Worm (Caenorhabditis elegans) whole organism, early embryonic: ENCODE results near the gene srt-37.
"Not testable (repeated sequence)": the region's sequence is repeated elsewhere in the genome, so short reads cannot be mapped to it uniquely, and the experiment has no call there.

Experiments
- B0310.2 ChIP-seq: sonication (generic microtip); optimal IDR thresholded peaks from 2 replicates; lab custom pipeline; 2016; ENCODE audit warnings: mild to moderate bottlenecking, missing genetic modification characterization, missing compliant biosample characterization
- F13C5.2 ChIP-seq: sonication (generic microtip); optimal IDR thresholded peaks from 2 replicates; lab custom pipeline; 2017; ENCODE audit warnings: mild to moderate bottlenecking, missing genetic modification characterization, inconsistent platforms, missing compliant biosample characterization
- aly-1 ChIP-seq: sonication (generic microtip); optimal IDR thresholded peaks from 2 replicates; lab custom pipeline; 2016; ENCODE audit warnings: missing genetic modification characterization, missing compliant biosample characterization
- ama-1 ChIP-seq: fragments of 150-350 bp; optimal IDR thresholded peaks from 2 replicates; lab custom pipeline; 2014
- ceh-13 ChIP-seq: fragments of 200-800 bp; sonication (Bioruptor generic); optimal IDR thresholded peaks from 2 replicates; lab custom pipeline; 2018; ENCODE audit warnings: mild to moderate bottlenecking, missing genetic modification characterization, missing compliant biosample characterization
- ceh-36 ChIP-seq: sonication (generic microtip); optimal IDR thresholded peaks from 2 replicates; lab custom pipeline; 2016; ENCODE audit warnings: missing genetic modification characterization, inconsistent platforms, missing compliant biosample characterization
- ets-7 ChIP-seq: sonication (generic microtip); optimal IDR thresholded peaks from 2 replicates; lab custom pipeline; 2016; ENCODE audit warnings: missing genotype, missing genetic modification characterization, missing compliant biosample characterization
- flt-1 ChIP-seq: fragments of 200-800 bp; sonication (Bioruptor generic); IDR thresholded peaks from 2 replicates; pipeline ENCODE4 v1.3.6; 2022; ENCODE audit warnings: missing genetic modification characterization, missing compliant biosample characterization
- hmbx-1 ChIP-seq: sonication (generic microtip); optimal IDR thresholded peaks from 2 replicates; lab custom pipeline; 2016; ENCODE audit warnings: mild to moderate bottlenecking, missing genetic modification characterization, missing compliant biosample characterization
- hmg-4 ChIP-seq: fragments of 200-800 bp; sonication (Bioruptor generic); optimal IDR thresholded peaks from 2 replicates; lab custom pipeline; 2018; ENCODE audit warnings: mild to moderate bottlenecking, missing genetic modification characterization, missing compliant biosample characterization
- hnd-1 ChIP-seq: sonication (generic microtip); optimal IDR thresholded peaks from 2 replicates; lab custom pipeline; 2016; ENCODE audit warnings: missing genetic modification characterization, missing compliant biosample characterization
- pes-1 ChIP-seq: fragments of 200-800 bp; sonication (Bioruptor generic); IDR thresholded peaks from 2 replicates; pipeline ENCODE4 v1.3.6; 2022; ENCODE audit warnings: missing genetic modification reagents, missing genetic modification characterization, missing compliant biosample characterization
- scrt-1 ChIP-seq: fragments of 200-800 bp; sonication (Bioruptor generic); IDR thresholded peaks from 2 replicates; pipeline ENCODE4 v1.3.6; 2022; ENCODE audit warnings: missing genetic modification characterization, missing compliant biosample characterization
- sea-1 ChIP-seq: fragments of 200-800 bp; sonication (Bioruptor generic); conservative IDR thresholded peaks from 2 replicates; pipeline ENCODE4 v1.3.6; 2022; ENCODE audit warnings: missing genetic modification characterization, missing compliant biosample characterization
- tbx-11 ChIP-seq: fragments of 200-800 bp; sonication (Bioruptor generic); IDR thresholded peaks from 2 replicates; pipeline ENCODE4 v1.3.6; 2022; ENCODE audit warnings: missing genetic modification characterization, missing compliant biosample characterization
- tbx-37 ChIP-seq: fragments of 200-800 bp; sonication (Bioruptor generic); conservative IDR thresholded peaks from 2 replicates; pipeline ENCODE4 v1.3.6; 2022; ENCODE audit warnings: missing genetic modification reagents, missing genetic modification characterization, missing compliant biosample characterization
- tra-4 ChIP-seq: sonication (generic microtip); optimal IDR thresholded peaks from 2 replicates; lab custom pipeline; 2017; ENCODE audit warnings: missing genetic modification characterization, missing compliant biosample characterization

The srt-37 gene

ce11 chrV:4284737-4285136 is 3.1 kb upstream of the srt-37 start, which contains the start of gene srt-19:
TSS of gene srt-19 (plus strand) at chrV:4285037.
- TF ChIP-seq ama-1; tra-4 (tag; lab: Kevin White, UChicago); scrt-1: not testable (repeated sequence)

ce11 chrV:4278735-4279134 is 2.9 kb downstream of the srt-37 start, which contains the start of gene srt-20:
TSS of gene srt-20 (minus strand) at chrV:4278835.
- not testable (repeated sequence) for TF ChIP-seq ets-7 (tag; lab: Kevin White, UChicago); ama-1; ceh-13 (GFP tag; lab: Kevin White, UChicago)

- TF ChIP-seq tra-4 (tag; lab: Kevin White, UChicago), result no peak
- TF ChIP-seq ama-1, result no peak
- no peak for TF ChIP-seq hmg-4 (GFP tag; lab: Kevin White, UChicago)
- no peak for TF ChIP-seq B0310.2
- no peak for TF ChIP-seq ceh-13 (GFP tag; lab: Kevin White, UChicago)
- no peak for TF ChIP-seq tbx-37 (GFP tag; lab: Robert Waterston, UW)
- no peak for TF ChIP-seq ceh-36
- no peak for TF ChIP-seq flt-1
- no peak for TF ChIP-seq hnd-1 (tag; lab: Kevin White, UChicago)
- no peak for TF ChIP-seq F13C5.2
- no peak for TF ChIP-seq hmbx-1 (tag; lab: Kevin White, UChicago)
- no peak for TF ChIP-seq aly-1
- TF ChIP-seq tbx-11 (GFP tag; lab: Robert Waterston, UW), result no peak
- TF ChIP-seq scrt-1, result no peak
- TF ChIP-seq sea-1 (GFP tag; lab: Robert Waterston, UW), result no peak
- TF ChIP-seq pes-1 (GFP tag; lab: Robert Waterston, UW), result no peak
- TF ChIP-seq ets-7 (tag; lab: Kevin White, UChicago), result no peak
These were observed 8.2 kb downstream of the srt-37 start for ce11 chrV:4273372-4273771.

ce11 chrV:4271258-4271657 is 10.3 kb downstream of the srt-37 start, which contains the start of gene srt-38:
TSS of gene srt-38 (minus strand) at chrV:4271358.
- not testable (repeated sequence) for TF ChIP-seq tbx-11 (GFP tag; lab: Robert Waterston, UW); B0310.2; F13C5.2

ce11 chrV:4268213-4268612 is 13.4 kb downstream of the srt-37 start, which contains the start of gene srt-36:
TSS of gene srt-36 (minus strand) at chrV:4268313.
- TF ChIP-seq hnd-1 (tag; lab: Kevin White, UChicago); tra-4 (tag; lab: Kevin White, UChicago); tbx-11 (GFP tag; lab: Robert Waterston, UW): not testable (repeated sequence)

ce11 chrV:4264516-4264915 is 17.1 kb downstream of the srt-37 start, which contains the start of gene srt-35:
TSS of gene srt-35 (minus strand) at chrV:4264616.
- TF ChIP-seq tbx-37 (GFP tag; lab: Robert Waterston, UW) (no peak), scrt-1 (no peak), hmg-4 (GFP tag; lab: Kevin White, UChicago) (no peak), hmbx-1 (tag; lab: Kevin White, UChicago) (no peak), sea-1 (GFP tag; lab: Robert Waterston, UW) (no peak), tra-4 (tag; lab: Kevin White, UChicago) (no peak)

ce11 chrV:4261385-4261784 is 20.2 kb downstream of the srt-37 start:
- no peak for TF ChIP-seq flt-1
- TF ChIP-seq hmbx-1 (tag; lab: Kevin White, UChicago), result no peak
- no peak for TF ChIP-seq aly-1
- TF ChIP-seq ceh-36, result no peak
- TF ChIP-seq tbx-11 (GFP tag; lab: Robert Waterston, UW), result no peak
- TF ChIP-seq sea-1 (GFP tag; lab: Robert Waterston, UW), result no peak
- no peak for TF ChIP-seq tbx-37 (GFP tag; lab: Robert Waterston, UW)
- no peak for TF ChIP-seq B0310.2
- TF ChIP-seq F13C5.2, result no peak
- TF ChIP-seq ama-1, result no peak
- TF ChIP-seq ceh-13 (GFP tag; lab: Kevin White, UChicago), result no peak
- TF ChIP-seq ets-7 (tag; lab: Kevin White, UChicago), result no peak
- TF ChIP-seq hmg-4 (GFP tag; lab: Kevin White, UChicago), result no peak
- TF ChIP-seq hnd-1 (tag; lab: Kevin White, UChicago), result no peak
- TF ChIP-seq tra-4 (tag; lab: Kevin White, UChicago), result no peak
- TF ChIP-seq pes-1 (GFP tag; lab: Robert Waterston, UW), result no peak

- no peak for TF ChIP-seq hnd-1 (tag; lab: Kevin White, UChicago)
- no peak for TF ChIP-seq F13C5.2
- no peak for TF ChIP-seq hmbx-1 (tag; lab: Kevin White, UChicago)
- TF ChIP-seq tbx-37 (GFP tag; lab: Robert Waterston, UW), result no peak
- TF ChIP-seq hmg-4 (GFP tag; lab: Kevin White, UChicago), result no peak
- no peak for TF ChIP-seq ceh-13 (GFP tag; lab: Kevin White, UChicago)
- TF ChIP-seq ama-1, result no peak
- no peak for TF ChIP-seq ets-7 (tag; lab: Kevin White, UChicago)
These were observed 21.5 kb downstream of the srt-37 start, which contains the start of gene srt-3 for ce11 chrV:4260090-4260489. TSS of gene srt-3 (minus strand) at chrV:4260190.

- TF ChIP-seq F13C5.2 (no peak), ama-1 (no peak), scrt-1 (no peak), pes-1 (GFP tag; lab: Robert Waterston, UW) (no peak), hnd-1 (tag; lab: Kevin White, UChicago) (no peak), hmbx-1 (tag; lab: Kevin White, UChicago) (no peak), tra-4 (tag; lab: Kevin White, UChicago) (no peak), aly-1 (no peak), hmg-4 (GFP tag; lab: Kevin White, UChicago) (no peak), tbx-11 (GFP tag; lab: Robert Waterston, UW) (no peak), ceh-13 (GFP tag; lab: Kevin White, UChicago) (no peak), ets-7 (tag; lab: Kevin White, UChicago) (no peak), flt-1 (no peak), sea-1 (GFP tag; lab: Robert Waterston, UW) (no peak), ceh-36 (no peak), B0310.2 (no peak), tbx-37 (GFP tag; lab: Robert Waterston, UW) (no peak)
These were observed 25.1 kb downstream of the srt-37 start, which contains the start of gene srt-14 for ce11 chrV:4256474-4256873. TSS of gene srt-14 (minus strand) at chrV:4256574.
